ENCODE assay signal across 5 worm cellular contexts in genomic region chrIII:9767095-9767494, ce11.
TF ChIP-seq lines count a peak whose summit lies in the region.

No protein-coding gene starts in this region.

TF ChIP-seq in whole organism, L1 larva, 84 proteins besides CTCF, POLR2A, EP300 and RAD21:
- TF ChIP-seq C04F5.9 (tag; optimal IDR thresholded peaks at IDR 0.05; lab: Kevin White, UChicago) (no peak), efl-1 (optimal IDR thresholded peaks at IDR 0.05; lab: Kevin White, UChicago) (no peak), efl-1 (GFP tag; optimal IDR thresholded peaks at IDR 0.05 in 1 of 2; lab: Kevin White, UChicago) (peak in 1 of 2 experiments; percentile 30), nhr-85 (tag; lab: Kevin White, UChicago) (peak; percentile 51), C16A3.4 (tag; optimal IDR thresholded peaks at IDR 0.05; lab: Kevin White, UChicago) (no peak), nhr-84 (tag; optimal IDR thresholded peaks at IDR 0.05; lab: Kevin White, UChicago) (no peak)

TF ChIP-seq in whole organism, L4 larva, 104 proteins besides CTCF, POLR2A, EP300 and RAD21:
- TF ChIP-seq nhr-76 (tag; optimal IDR thresholded peaks at IDR 0.05; lab: Kevin White, UChicago) (no peak), nhr-41 (GFP tag; IDR thresholded peaks at IDR 0.05; lab: Robert Waterston, UW) (no peak), unc-62 (GFP tag; optimal IDR thresholded peaks at IDR 0.05 in 1 of 2; lab: Kevin White, UChicago) (peak in 1 of 2 experiments; percentile 57), unc-62 (tag; optimal IDR thresholded peaks at IDR 0.05; lab: Kevin White, UChicago) (no peak), ceh-32 (tag; optimal IDR thresholded peaks at IDR 0.05; lab: Kevin White, UChicago; ENCODE audit: poor library complexity) (no peak), pha-4 (GFP tag; IDR thresholded peaks at IDR 0.05; lab: Robert Waterston, UW) (no peak), pha-4 (tag; optimal IDR thresholded peaks at IDR 0.05; lab: Kevin White, UChicago) (no peak), aha-1 (tag; lab: Kevin White, UChicago) (peak; percentile 50), mep-1 (tag; optimal IDR thresholded peaks at IDR 0.05; lab: Kevin White, UChicago) (no peak)

TF ChIP-seq in whole organism, late embryonic, 69 proteins besides CTCF, POLR2A, EP300 and RAD21:
- TF ChIP-seq ets-4 (tag; optimal IDR thresholded peaks at IDR 0.05; lab: Kevin White, UChicago): no peak
- peak; percentile 43 for TF ChIP-seq ref-2 (tag; optimal IDR thresholded peaks at IDR 0.05; lab: Kevin White, UChicago)
- no peak for TF ChIP-seq C08G9.2 (tag; optimal IDR thresholded peaks at IDR 0.05; lab: Kevin White, UChicago)
- TF ChIP-seq mec-3 (tag; optimal IDR thresholded peaks at IDR 0.05; lab: Kevin White, UChicago; ENCODE audit: borderline replicate concordance): peak; percentile 37
- TF ChIP-seq lin-11 (tag; optimal IDR thresholded peaks at IDR 0.05; lab: Kevin White, UChicago): no peak

TF ChIP-seq in whole organism, midembryonic, 9 proteins besides CTCF, POLR2A, EP300 and RAD21:
- TF ChIP-seq flt-1 (GFP tag; IDR thresholded peaks at IDR 0.05; lab: Robert Waterston, UW) (0 out of 2 replicates have a peak, but pooled peaks have one; percentile 59), klf-2 (GFP tag; conservative IDR thresholded peaks at IDR 0.05; lab: Robert Waterston, UW) (no peak)

TF ChIP-seq in whole organism, young adult, 124 proteins besides CTCF, POLR2A, EP300 and RAD21:
- peak; percentile 35; the same call in 1 of the 2 replicates for TF ChIP-seq zfh-2 (GFP tag; conservative IDR thresholded peaks at IDR 0.05; lab: Robert Waterston, UW)
- 0 out of 2 replicates have a peak, but pooled peaks have one; percentile 30 for TF ChIP-seq K11D2.4 (GFP tag; IDR thresholded peaks at IDR 0.05; lab: Robert Waterston, UW)
- TF ChIP-seq madf-3 (GFP tag; IDR thresholded peaks at IDR 0.05; lab: Robert Waterston, UW): no peak
